Worm (Caenorhabditis elegans) whole organism, mixed stage, embryonic: ENCODE data around the gene F34D10.3.

Experiments used
- cnd-1 ChIP-seq: fragments of 200-800 bp; sonication (Bioruptor generic); optimal IDR thresholded peaks from 2 replicates; lab custom pipeline; 2018; ENCODE audit warnings: mild to moderate bottlenecking, missing genetic modification characterization, missing compliant biosample characterization
- elt-3 ChIP-seq: fragments of 150-350 bp; optimal IDR thresholded peaks from 2 replicates; lab custom pipeline; 2014; ENCODE audit warnings: missing biosample characterization, missing genetic modification characterization
- ham-2 ChIP-seq: fragments of 200-800 bp; sonication (Bioruptor generic); optimal IDR thresholded peaks from 2 replicates; lab custom pipeline; 2018; ENCODE audit warnings: mild to moderate bottlenecking, missing genetic modification characterization, missing compliant biosample characterization
- lin-32 ChIP-seq: fragments of 200-800 bp; sonication (Bioruptor generic); optimal IDR thresholded peaks from 2 replicates; lab custom pipeline; 2018; ENCODE audit warnings: mild to moderate bottlenecking, missing genetic modification characterization, missing compliant biosample characterization
- mep-1 ChIP-seq: fragments of 150-350 bp; optimal IDR thresholded peaks from 2 replicates; lab custom pipeline; 2017; ENCODE audit warnings: missing biosample characterization, missing genetic modification reagents, missing genetic modification characterization, inconsistent platforms
- mls-2 ChIP-seq: sonication (generic microtip); optimal IDR thresholded peaks from 2 replicates; lab custom pipeline; 2016; ENCODE audit warnings: mild to moderate bottlenecking, missing genetic modification characterization, moderate library complexity, missing compliant biosample characterization
- nhr-12 ChIP-seq: fragments of 150-350 bp; optimal IDR thresholded peaks from 2 replicates; lab custom pipeline; 2014; ENCODE audit warnings: missing biosample characterization, missing genetic modification characterization
- nhr-2 ChIP-seq: fragments of 150-350 bp; optimal IDR thresholded peaks from 2 replicates; lab custom pipeline; 2014; ENCODE audit warnings: missing biosample characterization, missing genetic modification characterization
- nhr-237 ChIP-seq: fragments of 150-350 bp; optimal IDR thresholded peaks from 2 replicates; lab custom pipeline; 2014; ENCODE audit warnings: missing biosample characterization, missing genetic modification characterization
- nhr-76 ChIP-seq: sonication (generic microtip); optimal IDR thresholded peaks from 2 replicates; lab custom pipeline; 2017; ENCODE audit warnings: missing biosample characterization, missing genetic modification characterization
- snpc-4 ChIP-seq: fragments of 150-350 bp; optimal IDR thresholded peaks from 2 replicates; lab custom pipeline; 2014; ENCODE audit warnings: missing biosample characterization, missing genetic modification characterization
- unc-120 ChIP-seq: sonication (generic microtip); optimal IDR thresholded peaks from 2 replicates; lab custom pipeline; 2017; ENCODE audit warnings: missing genetic modification characterization, missing compliant biosample characterization; ENCODE audit not compliant: poor library complexity, severe bottlenecking
- ztf-11 ChIP-seq: fragments of 150-350 bp; optimal IDR thresholded peaks from 2 replicates; lab custom pipeline; 2014; ENCODE audit warnings: missing biosample characterization, missing genetic modification characterization

ce11 chrIII:3713163-3713562, 20.9 kb upstream of the F34D10.3 start, which contains the start of gene nrde-1:
- TF ChIP-seq snpc-4 (tag; lab: Kevin White, UChicago) (no peak), elt-3 (tag; lab: Kevin White, UChicago) (no peak), unc-120 (tag; lab: Kevin White, UChicago) (no peak), nhr-76 (tag; lab: Kevin White, UChicago) (no peak), cnd-1 (tag; lab: Kevin White, UChicago) (no peak), ham-2 (GFP tag; lab: Kevin White, UChicago) (no peak), mls-2 (tag; lab: Kevin White, UChicago) (no peak), nhr-237 (no peak), nhr-2 (tag; lab: Kevin White, UChicago) (no peak), mep-1 (tag; lab: Kevin White, UChicago) (no peak), lin-32 (GFP tag; lab: Kevin White, UChicago) (no peak), ztf-11 (tag; lab: Kevin White, UChicago) (no peak), nhr-12 (no peak)
